Fruit fly (Drosophila melanogaster) whole organism, adult: ENCODE measurements around the gene LManII.

Source experiments
- CG11617 ChIP-seq: fragments of 200-800 bp; sonication (Bioruptor generic); optimal IDR thresholded peaks from 2 replicates; lab custom pipeline; 2017; ENCODE audit warnings: mild to moderate bottlenecking, missing biosample characterization, missing genetic modification reagents, missing genetic modification characterization
- CG12768 ChIP-seq: fragments of 200-800 bp; sonication (Bioruptor generic); optimal IDR thresholded peaks from 2 replicates; lab custom pipeline; 2017; ENCODE audit warnings: missing biosample characterization, missing genetic modification characterization, mild to moderate bottlenecking, moderate library complexity, missing genetic modification reagents
- CG14711 ChIP-seq: fragments of 200-800 bp; sonication (Bioruptor generic); optimal IDR thresholded peaks from 2 replicates; lab custom pipeline; 2018; ENCODE audit warnings: missing biosample characterization, mild to moderate bottlenecking, missing genetic modification characterization, moderate library complexity
- CG1620 ChIP-seq: fragments of 200-800 bp; sonication (Bioruptor generic); optimal IDR thresholded peaks from 2 replicates; lab custom pipeline; 2016; ENCODE audit warnings: missing biosample characterization, missing genetic modification characterization
- CG33017 ChIP-seq: fragments of 200-800 bp; sonication (Bioruptor generic); optimal IDR thresholded peaks from 2 replicates; lab custom pipeline; 2018; ENCODE audit warnings: missing biosample characterization, mild to moderate bottlenecking, missing genetic modification characterization, moderate library complexity
- CG5204 ChIP-seq: fragments of 200-800 bp; sonication (Bioruptor generic); optimal IDR thresholded peaks from 2 replicates; lab custom pipeline; 2016; ENCODE audit warnings: missing biosample characterization, missing genetic modification characterization
- CG7045 ChIP-seq: fragments of 200-800 bp; sonication (Bioruptor generic); optimal IDR thresholded peaks from 2 replicates; lab custom pipeline; 2017; ENCODE audit warnings: missing biosample characterization, mild to moderate bottlenecking, missing genetic modification characterization
- CG7101 ChIP-seq: fragments of 200-800 bp; sonication (Bioruptor generic); optimal IDR thresholded peaks from 2 replicates; lab custom pipeline; 2018; ENCODE audit warnings: missing biosample characterization, mild to moderate bottlenecking, missing genetic modification characterization, moderate library complexity
- Clk ChIP-seq: fragments of 200-800 bp; sonication (Bioruptor generic); optimal IDR thresholded peaks from 2 replicates; lab custom pipeline; 2017; ENCODE audit warnings: missing biosample characterization, missing genetic modification characterization
- Crg-1 ChIP-seq: fragments of 200-800 bp; sonication (Bioruptor generic); optimal IDR thresholded peaks from 2 replicates; lab custom pipeline; 2016; ENCODE audit warnings: missing biosample characterization, missing genetic modification characterization
- Hr96 ChIP-seq: fragments of 200-800 bp; sonication (Bioruptor generic); optimal IDR thresholded peaks from 2 replicates; lab custom pipeline; 2016; ENCODE audit warnings: missing biosample characterization, missing genetic modification characterization
- Mnt ChIP-seq: fragments of 200-800 bp; sonication (Bioruptor generic); optimal IDR thresholded peaks from 2 replicates; lab custom pipeline; 2016; ENCODE audit warnings: missing biosample characterization, mild to moderate bottlenecking, missing genetic modification characterization
- bab1 ChIP-seq: fragments of 200-800 bp; sonication (Bioruptor generic); optimal IDR thresholded peaks from 3 replicates; lab custom pipeline; 2019; ENCODE audit warnings: missing biosample characterization, mild to moderate bottlenecking, missing genetic modification characterization, moderate library complexity
- cic ChIP-seq: fragments of 200-800 bp; sonication (Bioruptor generic); optimal IDR thresholded peaks from 2 replicates; lab custom pipeline; 2017; ENCODE audit warnings: missing biosample characterization, mild to moderate bottlenecking, missing genetic modification characterization, moderate library complexity
- cnc ChIP-seq, 2 experiments: fragments of >200 bp; optimal IDR thresholded peaks; 2 replicates each; lab custom pipeline; 2017
- kay ChIP-seq: fragments of 200-800 bp; sonication (Bioruptor generic); peaks from one replicate; lab custom pipeline; 2016; ENCODE audit warnings: missing biosample characterization, missing genetic modification characterization, borderline replicate concordance
- ovo ChIP-seq: fragments of 200-800 bp; sonication (Bioruptor generic); optimal IDR thresholded peaks from 2 replicates; lab custom pipeline; 2016; ENCODE audit warnings: missing biosample characterization, missing genetic modification characterization
- pad ChIP-seq: fragments of 200-800 bp; sonication (Bioruptor generic); optimal IDR thresholded peaks from 3 replicates; lab custom pipeline; 2017; ENCODE audit warnings: missing biosample characterization, missing genetic modification characterization, mild to moderate bottlenecking, moderate library complexity, missing genetic modification reagents
- tj ChIP-seq: fragments of 200-800 bp; sonication (Bioruptor generic); optimal IDR thresholded peaks from 3 replicates; lab custom pipeline; 2017; ENCODE audit warnings: missing biosample characterization, mild to moderate bottlenecking, missing genetic modification characterization, moderate library complexity
- toe ChIP-seq: fragments of 200-800 bp; sonication (Bioruptor generic); optimal IDR thresholded peaks from 2 replicates; lab custom pipeline; 2016; ENCODE audit warnings: missing biosample characterization, missing genetic modification characterization

The LManII gene

DNA sequence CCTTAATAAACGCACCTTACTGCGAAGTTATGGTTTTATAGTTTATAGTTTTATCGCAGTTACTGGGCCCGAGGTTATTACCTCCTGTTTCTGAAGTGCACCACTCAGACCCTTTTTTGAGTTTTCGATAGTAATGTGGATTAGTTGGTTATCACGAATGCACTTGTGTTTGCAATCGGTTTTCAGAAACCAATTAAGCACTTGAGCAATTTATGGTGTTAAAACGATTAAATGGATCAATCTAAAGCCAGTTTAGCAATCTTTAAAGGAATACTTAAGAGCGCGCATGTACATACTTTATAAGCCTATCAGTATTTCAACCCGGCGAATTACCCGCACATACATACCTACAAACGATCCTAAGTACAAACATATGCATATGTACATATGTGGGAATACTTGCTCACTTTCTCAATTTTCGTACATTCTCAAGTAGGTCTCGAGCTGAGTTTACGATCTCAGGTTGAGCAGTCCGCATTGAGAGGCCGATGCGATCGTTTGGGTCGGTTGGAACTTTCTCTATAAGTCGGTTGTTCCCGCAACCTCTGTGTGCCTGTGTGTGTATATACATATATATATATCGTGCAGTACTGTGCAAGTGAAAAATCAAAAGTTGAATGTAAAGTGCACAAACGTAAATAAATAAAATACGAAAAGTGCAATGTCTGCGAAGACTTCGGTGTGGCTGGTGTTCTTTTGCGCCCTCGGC lies at the start of gene LManII, which contains the start of gene LManI:
Gene LManII (plus strand): TSS at position 468 of the 709 bp plus-strand sequence.
Gene LManI (minus strand): TSS at position 51 of the 709 bp plus-strand sequence.
- TF ChIP-seq pad: no peak
- TF ChIP-seq CG12768 (GFP tag; lab: Kevin White, UChicago): peak; percentile 12
- peak; percentile 9 for TF ChIP-seq Mnt (GFP tag; lab: Kevin White, UChicago)
- TF ChIP-seq CG33017 (tag; lab: Kevin White, UChicago): peak; percentile 9
- peak; percentile 70 for TF ChIP-seq kay (GFP tag; lab: Kevin White, UChicago)
- TF ChIP-seq tj (GFP tag; lab: Kevin White, UChicago): peak; percentile 73
- no peak for TF ChIP-seq CG7045 (GFP tag; lab: Kevin White, UChicago)
- peak; percentile 34 for TF ChIP-seq cic (GFP tag; lab: Kevin White, UChicago)

DNA sequence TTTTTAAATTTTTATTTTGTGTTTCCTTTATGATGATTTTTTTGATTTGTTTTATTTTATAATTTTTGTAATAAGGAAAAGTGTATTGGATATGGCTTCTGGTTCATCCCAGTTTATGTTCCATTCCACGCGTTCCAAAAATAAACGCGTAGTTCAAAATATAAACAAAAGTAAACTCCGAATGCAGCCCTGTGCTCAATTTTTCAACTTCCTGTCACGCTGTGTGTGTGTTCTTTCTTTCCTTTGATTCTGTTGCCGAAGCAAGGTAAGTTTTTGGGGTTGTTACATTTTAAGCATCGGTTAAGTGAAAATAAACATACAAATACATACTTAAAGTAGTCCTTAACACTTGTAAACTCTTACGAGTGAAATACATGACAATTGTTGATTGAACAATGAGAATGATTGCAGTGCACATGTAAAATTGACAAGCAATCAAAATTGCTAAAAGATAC lies 49.3 kb upstream of the LManII start, which contains the start of the genes Ip259 and RpS27A:
Gene Ip259 (plus strand): TSS at position 231 of the 455 bp plus-strand sequence.
Gene RpS27A (plus strand): TSS at position 231 of the 455 bp plus-strand sequence.
- peak; percentile 59 for TF ChIP-seq CG33017 (tag; lab: Kevin White, UChicago)
- TF ChIP-seq ovo (GFP tag; lab: Kevin White, UChicago): no peak
- no peak for TF ChIP-seq toe
- TF ChIP-seq CG12768 (GFP tag; lab: Kevin White, UChicago): peak; percentile 80
- peak; percentile 74 for TF ChIP-seq Clk (GFP tag; lab: Kevin White, UChicago)
- TF ChIP-seq CG5204: no peak
- no peak for TF ChIP-seq cnc (optimal IDR thresholded peaks at IDR 0.05; lab: Kevin White, UChicago)
- peak; percentile 83 for TF ChIP-seq CG1620 (GFP tag; lab: Kevin White, UChicago)
- TF ChIP-seq Mnt (GFP tag; lab: Kevin White, UChicago): peak; percentile 90
- TF ChIP-seq CG14711 (tag; lab: Kevin White, UChicago): peak; percentile 60
- no peak for TF ChIP-seq cic (GFP tag; lab: Kevin White, UChicago)
- peak; percentile 73 for TF ChIP-seq bab1 (GFP tag; lab: Kevin White, UChicago)
- TF ChIP-seq kay (GFP tag; lab: Kevin White, UChicago): peak; percentile 54
- TF ChIP-seq CG7101 (tag; lab: Kevin White, UChicago): peak; percentile 87
- peak; percentile 83 for TF ChIP-seq Crg-1 (GFP tag; lab: Kevin White, UChicago)
- peak; percentile 53 for TF ChIP-seq tj (GFP tag; lab: Kevin White, UChicago)
- TF ChIP-seq pad: peak; percentile 64
- TF ChIP-seq Hr96 (GFP tag; lab: Kevin White, UChicago): no peak
- peak; percentile 80 for TF ChIP-seq CG7045 (GFP tag; lab: Kevin White, UChicago)
- TF ChIP-seq CG11617 (GFP tag; lab: Kevin White, UChicago): peak; percentile 86

dm6 chr2L:10413251-10414127 lies 44.0 kb upstream of the LManII start, which contains the start of the genes CG5355 and Klp31E:
CG5355 (minus strand) TSS chr2L:10413463.
Klp31E (plus strand) TSS chr2L:10414017.
- peak; percentile 64 for TF ChIP-seq CG7045 (GFP tag; lab: Kevin White, UChicago)
- no peak for TF ChIP-seq toe
- peak; percentile 46 for TF ChIP-seq CG1620 (GFP tag; lab: Kevin White, UChicago)
- TF ChIP-seq CG14711 (tag; lab: Kevin White, UChicago): peak; percentile 47
- no peak for TF ChIP-seq Crg-1 (GFP tag; lab: Kevin White, UChicago)
- TF ChIP-seq cic (GFP tag; lab: Kevin White, UChicago): no peak
- TF ChIP-seq Mnt (GFP tag; lab: Kevin White, UChicago): peak; percentile 33
- TF ChIP-seq CG12768 (GFP tag; lab: Kevin White, UChicago): peak; percentile 61
- TF ChIP-seq CG33017 (tag; lab: Kevin White, UChicago): peak; percentile 41
- peak; percentile 60 for TF ChIP-seq CG7101 (tag; lab: Kevin White, UChicago)
- TF ChIP-seq cnc (optimal IDR thresholded peaks at IDR 0.05; lab: Kevin White, UChicago): peak in 1 of 2 experiments; percentile 37
- no peak for TF ChIP-seq bab1 (GFP tag; lab: Kevin White, UChicago)
- no peak for TF ChIP-seq Hr96 (GFP tag; lab: Kevin White, UChicago)
- peak; percentile 52 for TF ChIP-seq pad
- TF ChIP-seq kay (GFP tag; lab: Kevin White, UChicago): no peak
- TF ChIP-seq CG11617 (GFP tag; lab: Kevin White, UChicago): peak; percentile 78
- TF ChIP-seq Clk (GFP tag; lab: Kevin White, UChicago): peak; percentile 31
- no peak for TF ChIP-seq CG5204
- peak; percentile 39 for TF ChIP-seq tj (GFP tag; lab: Kevin White, UChicago)
- no peak for TF ChIP-seq ovo (GFP tag; lab: Kevin White, UChicago)

dm6 chr2L:10418981-10419380 lies 38.5 kb upstream of the LManII start, which contains the start of gene RfC3:
RfC3 (plus strand) TSS chr2L:10419190.
- TF ChIP-seq kay (GFP tag; lab: Kevin White, UChicago) (peak; percentile 94), Crg-1 (GFP tag; lab: Kevin White, UChicago) (no peak), CG7101 (tag; lab: Kevin White, UChicago) (no peak), CG11617 (GFP tag; lab: Kevin White, UChicago) (no peak), CG1620 (GFP tag; lab: Kevin White, UChicago) (no peak), cnc (optimal IDR thresholded peaks at IDR 0.05; lab: Kevin White, UChicago) (no peak), CG33017 (tag; lab: Kevin White, UChicago) (no peak), Clk (GFP tag; lab: Kevin White, UChicago) (no peak), cic (GFP tag; lab: Kevin White, UChicago) (no peak), Mnt (GFP tag; lab: Kevin White, UChicago) (peak; percentile 16)
